Fruit fly (Drosophila melanogaster): ENCODE measurements around the gene Cluap1.
A peak's percentile ranks its signal among the peaks of the same experiment; 100 is the strongest.

Gene Cluap1

DNA sequence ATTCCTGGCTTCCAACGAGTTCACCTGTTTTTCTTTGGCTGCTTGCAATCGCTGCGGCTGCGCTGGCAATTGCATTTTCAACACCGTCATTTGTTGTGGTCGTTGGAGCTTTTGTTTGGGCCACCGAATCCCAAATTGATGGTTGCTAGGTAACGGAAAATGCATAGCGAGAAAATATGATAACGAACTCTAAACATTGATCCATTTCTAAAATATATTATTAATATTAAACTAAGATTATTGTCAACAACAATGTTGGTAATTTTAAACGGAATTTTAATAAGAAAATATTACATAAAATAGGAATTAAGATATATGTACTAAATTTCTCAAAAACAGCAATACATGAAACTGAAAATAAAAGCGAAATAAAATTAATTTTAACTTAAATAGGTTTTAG, at the start of gene Cluap1:
Gene Cluap1 (minus strand): TSS at position 101 of the 400 bp plus-strand sequence.
- no peak for TF ChIP-seq CG8478 (optimal IDR thresholded peaks at IDR 0.05)
- TF ChIP-seq usp (GFP tag; optimal IDR thresholded peaks at IDR 0.05), result no peak
- no peak for TF ChIP-seq EcR (GFP tag; optimal IDR thresholded peaks at IDR 0.05)
- TF ChIP-seq Dll (optimal IDR thresholded peaks at IDR 0.05), result no peak
- no peak for TF ChIP-seq psq (optimal IDR thresholded peaks at IDR 0.05)
- no peak for TF ChIP-seq pan (optimal IDR thresholded peaks at IDR 0.05)

DNA sequence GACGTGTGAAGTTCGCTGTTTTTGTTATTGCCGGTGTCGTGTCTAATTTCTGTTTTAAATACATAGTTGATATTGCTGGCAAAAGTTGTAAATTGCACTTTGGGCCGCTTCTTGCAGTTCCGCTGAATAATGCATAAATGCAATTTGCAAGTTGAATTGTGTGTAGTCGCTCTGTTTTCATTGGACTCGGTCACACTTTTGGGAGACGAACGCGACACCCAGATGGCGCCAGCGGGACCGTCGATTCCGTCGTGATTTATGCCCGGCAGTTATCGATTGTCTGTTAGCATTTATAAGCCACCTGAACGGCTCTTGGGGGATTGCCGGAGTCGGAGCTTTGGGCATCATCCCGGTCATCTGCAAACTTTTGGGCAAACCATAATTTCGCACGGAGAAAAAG, 38.8 kb upstream of the Cluap1 start:
- TF ChIP-seq psq (optimal IDR thresholded peaks at IDR 0.05) (no peak), CG8478 (optimal IDR thresholded peaks at IDR 0.05) (no peak), EcR (GFP tag; optimal IDR thresholded peaks at IDR 0.05) (no peak), usp (GFP tag; optimal IDR thresholded peaks at IDR 0.05) (no peak), pan (optimal IDR thresholded peaks at IDR 0.05) (no peak), Dll (optimal IDR thresholded peaks at IDR 0.05) (no peak)

DNA sequence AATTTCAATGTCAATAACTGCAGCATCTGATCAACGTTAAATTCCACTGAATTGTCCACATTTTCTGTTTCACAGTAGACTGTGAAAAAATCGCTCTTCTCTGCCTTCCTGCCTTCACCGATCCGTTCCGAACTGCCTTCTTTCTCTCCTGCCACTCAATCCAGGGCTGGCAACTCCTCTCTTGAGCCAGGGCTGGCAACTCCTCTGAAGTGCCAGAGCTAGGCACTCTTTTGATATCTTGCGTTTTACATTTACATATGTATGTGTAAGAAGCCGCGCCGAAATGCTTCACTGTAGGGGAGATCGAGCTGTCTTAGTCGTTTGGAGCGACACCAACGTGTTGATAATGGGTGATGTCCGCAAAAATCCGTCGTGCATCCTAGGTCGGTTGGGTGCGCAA, 31.0 kb upstream of the Cluap1 start:
- no peak for TF ChIP-seq pan (optimal IDR thresholded peaks at IDR 0.05)

DNA sequence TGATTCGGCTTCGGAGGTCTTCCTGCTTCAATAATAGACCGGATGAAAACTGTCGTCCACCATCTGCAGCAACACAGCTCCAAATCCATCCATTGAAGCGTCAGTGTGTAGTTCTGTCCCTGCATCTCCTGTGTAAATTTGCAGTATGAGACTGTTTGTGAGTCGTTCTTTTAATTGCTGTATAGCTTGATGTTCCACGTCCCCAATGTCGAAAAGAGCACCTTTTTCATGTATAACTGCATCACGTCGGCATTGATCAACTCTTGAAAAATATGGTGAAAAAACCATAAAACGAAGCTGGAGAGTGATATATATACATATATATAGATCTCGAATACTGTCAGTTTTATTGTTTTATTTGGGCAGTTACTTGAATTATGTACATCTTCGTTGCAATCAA, 30.2 kb upstream of the Cluap1 start:
- TF ChIP-seq Dll (optimal IDR thresholded peaks at IDR 0.05) (no peak), psq (optimal IDR thresholded peaks at IDR 0.05) (no peak), CG8478 (optimal IDR thresholded peaks at IDR 0.05) (no peak), usp (GFP tag; optimal IDR thresholded peaks at IDR 0.05) (no peak)

DNA sequence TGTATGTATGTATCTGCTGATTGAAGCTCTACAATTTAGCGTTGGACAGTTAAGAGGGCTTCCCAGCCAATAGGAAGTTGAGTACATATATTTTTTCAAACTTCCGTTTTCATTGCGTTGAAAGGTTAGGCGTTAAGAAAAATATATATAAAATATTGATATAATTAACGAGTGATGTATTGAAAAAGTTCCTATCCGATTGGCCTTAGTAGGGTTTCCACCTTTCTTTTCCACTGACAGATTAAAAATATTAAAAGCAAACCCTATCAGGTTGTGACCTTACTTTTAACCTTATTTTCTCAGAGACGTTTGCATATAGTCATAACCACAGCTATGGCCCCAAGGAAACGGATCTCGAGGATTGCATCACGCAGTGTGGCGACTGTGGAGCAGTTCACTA, 2.7 kb upstream of the Cluap1 start, which contains the start of gene CG17601:
Gene CG17601 (plus strand): TSS at position 301 of the 400 bp plus-strand sequence.
- TF ChIP-seq Dll (optimal IDR thresholded peaks at IDR 0.05) (no peak), EcR (GFP tag; optimal IDR thresholded peaks at IDR 0.05) (no peak), pan (optimal IDR thresholded peaks at IDR 0.05) (no peak), CG8478 (optimal IDR thresholded peaks at IDR 0.05) (no peak), psq (optimal IDR thresholded peaks at IDR 0.05) (no peak), usp (GFP tag; optimal IDR thresholded peaks at IDR 0.05) (no peak)

DNA sequence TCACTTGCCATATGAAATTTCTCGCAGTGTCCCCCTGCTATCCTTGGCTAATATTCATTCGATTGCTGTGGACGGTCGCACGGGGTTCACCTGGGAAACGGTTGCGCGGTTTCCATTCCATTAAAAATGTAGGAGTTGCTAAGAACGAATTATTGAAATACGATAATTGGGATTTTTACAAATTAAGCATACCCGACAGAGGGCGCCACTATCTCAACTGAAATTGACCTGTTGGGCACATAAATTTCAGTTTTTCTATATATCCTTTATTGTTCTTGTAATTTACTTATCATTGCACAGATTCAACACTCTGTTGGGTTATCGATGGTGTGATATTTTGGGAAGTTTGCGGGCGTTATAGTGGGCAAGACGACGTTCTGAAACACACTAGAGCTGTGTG, 538 bp upstream of the Cluap1 start:
- TF ChIP-seq EcR (GFP tag; optimal IDR thresholded peaks at IDR 0.05) (no peak), Dll (optimal IDR thresholded peaks at IDR 0.05) (no peak), pan (optimal IDR thresholded peaks at IDR 0.05) (no peak), CG8478 (optimal IDR thresholded peaks at IDR 0.05) (no peak), usp (GFP tag; optimal IDR thresholded peaks at IDR 0.05) (no peak), psq (optimal IDR thresholded peaks at IDR 0.05) (no peak)

dm6 chrX:22540065-22540504, 4.0 kb downstream of the Cluap1 start, which contains the start of gene CG17598:
Gene CG17598 (minus strand): TSS chrX:22540383.
- TF ChIP-seq EcR (GFP tag; optimal IDR thresholded peaks at IDR 0.05) (no peak), CG8478 (optimal IDR thresholded peaks at IDR 0.05) (peak; percentile 22)

dm6 chrX:22529664-22530321, 14.3 kb downstream of the Cluap1 start, which contains the start of gene S6kII:
Gene S6kII (plus strand): TSS chrX:22529964.
- TF ChIP-seq CG8478 (optimal IDR thresholded peaks at IDR 0.05) (no peak), EcR (GFP tag; optimal IDR thresholded peaks at IDR 0.05) (no peak), psq (optimal IDR thresholded peaks at IDR 0.05) (no peak), Dll (optimal IDR thresholded peaks at IDR 0.05) (no peak), usp (GFP tag; optimal IDR thresholded peaks at IDR 0.05) (no peak)

DNA sequence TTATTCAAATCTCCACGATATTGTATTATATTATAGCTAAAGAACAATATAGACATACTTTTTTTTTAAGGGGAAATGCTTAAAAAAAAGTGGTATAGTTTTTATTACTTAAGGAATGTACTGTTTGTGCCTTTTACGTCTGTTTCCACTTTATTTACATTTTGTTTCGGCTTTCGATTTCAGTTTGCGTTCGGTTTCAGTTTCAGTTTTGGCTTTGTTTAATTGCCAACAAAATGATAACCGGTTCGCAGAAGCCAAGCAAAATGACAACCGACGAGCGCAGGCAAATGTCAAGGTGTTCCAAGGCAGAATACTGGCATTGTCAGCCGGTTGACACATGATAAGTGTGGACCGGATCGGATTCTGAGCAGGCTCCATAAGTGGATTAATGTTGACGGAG, 16.9 kb downstream of the Cluap1 start:
- TF ChIP-seq usp (GFP tag; optimal IDR thresholded peaks at IDR 0.05), result no peak
- TF ChIP-seq CG8478 (optimal IDR thresholded peaks at IDR 0.05), result no peak
- no peak for TF ChIP-seq psq (optimal IDR thresholded peaks at IDR 0.05)
- no peak for TF ChIP-seq EcR (GFP tag; optimal IDR thresholded peaks at IDR 0.05)
- no peak for TF ChIP-seq pan (optimal IDR thresholded peaks at IDR 0.05)
- TF ChIP-seq Dll (optimal IDR thresholded peaks at IDR 0.05), result no peak

dm6 chrX:22514948-22515347, 29.2 kb downstream of the Cluap1 start, which contains the start of gene CG17600:
Gene CG17600 (plus strand): TSS chrX:22515197.
- TF ChIP-seq usp (GFP tag; optimal IDR thresholded peaks at IDR 0.05) (no peak), EcR (GFP tag; optimal IDR thresholded peaks at IDR 0.05) (no peak), pan (optimal IDR thresholded peaks at IDR 0.05) (no peak), psq (optimal IDR thresholded peaks at IDR 0.05) (no peak), Dll (optimal IDR thresholded peaks at IDR 0.05) (no peak), CG8478 (optimal IDR thresholded peaks at IDR 0.05) (no peak)

- TF ChIP-seq EcR (GFP tag; optimal IDR thresholded peaks at IDR 0.05), result no peak
- TF ChIP-seq psq (optimal IDR thresholded peaks at IDR 0.05), result no peak
- no peak for TF ChIP-seq usp (GFP tag; optimal IDR thresholded peaks at IDR 0.05)
Measured at dm6 chrX:22512071-22512470, 32.1 kb downstream of the Cluap1 start.

dm6 chrX:22510776-22511175, 33.3 kb downstream of the Cluap1 start:
- no peak for TF ChIP-seq EcR (GFP tag; optimal IDR thresholded peaks at IDR 0.05)
- TF ChIP-seq Dll (optimal IDR thresholded peaks at IDR 0.05), result no peak
- no peak for TF ChIP-seq CG8478 (optimal IDR thresholded peaks at IDR 0.05)
- TF ChIP-seq pan (optimal IDR thresholded peaks at IDR 0.05), result no peak
- no peak for TF ChIP-seq psq (optimal IDR thresholded peaks at IDR 0.05)
- no peak for TF ChIP-seq usp (GFP tag; optimal IDR thresholded peaks at IDR 0.05)

dm6 chrX:22509085-22509484, 35.0 kb downstream of the Cluap1 start:
- TF ChIP-seq Dll (optimal IDR thresholded peaks at IDR 0.05) (no peak), EcR (GFP tag; optimal IDR thresholded peaks at IDR 0.05) (no peak), CG8478 (optimal IDR thresholded peaks at IDR 0.05) (no peak), usp (GFP tag; optimal IDR thresholded peaks at IDR 0.05) (no peak), psq (optimal IDR thresholded peaks at IDR 0.05) (no peak), pan (optimal IDR thresholded peaks at IDR 0.05) (no peak)

Data from whole organism.